Worm (Caenorhabditis elegans) whole organism, L3 larva: ENCODE measurements around the gene bgal-2.

Experiments
- R02D3.7 ChIP-seq: fragments of 150-350 bp; optimal IDR thresholded peaks from 2 replicates; lab custom pipeline; 2014; ENCODE audit warnings: missing biosample characterization, missing genetic modification characterization
- ZK546.5 ChIP-seq: sonication (generic microtip); optimal IDR thresholded peaks from 2 replicates; lab custom pipeline; 2017; ENCODE audit warnings: missing biosample characterization, missing genetic modification characterization
- aly-2 ChIP-seq: fragments of 150-350 bp; optimal IDR thresholded peaks from 2 replicates; lab custom pipeline; 2014; ENCODE audit warnings: missing biosample characterization, missing genetic modification characterization
- ama-1 ChIP-seq: fragments of 150-350 bp; optimal IDR thresholded peaks from 2 replicates; lab custom pipeline; 2018
- ceh-16 ChIP-seq: sonication (generic microtip); optimal IDR thresholded peaks from 2 replicates; lab custom pipeline; 2017; ENCODE audit warnings: missing biosample characterization, missing genetic modification characterization
- ceh-28 ChIP-seq: fragments of 150-350 bp; optimal IDR thresholded peaks from 2 replicates; lab custom pipeline; 2014; ENCODE audit warnings: missing biosample characterization, missing genetic modification reagents, missing genetic modification characterization
- ceh-82 ChIP-seq: fragments of 150-350 bp; optimal IDR thresholded peaks from 2 replicates; lab custom pipeline; 2014; ENCODE audit warnings: missing biosample characterization, missing genetic modification characterization
- ceh-9 ChIP-seq: sonication (generic microtip); optimal IDR thresholded peaks from 2 replicates; lab custom pipeline; 2018; ENCODE audit warnings: missing biosample characterization, missing genetic modification characterization
- daf-12 ChIP-seq: fragments of 150-350 bp; optimal IDR thresholded peaks from 2 replicates; lab custom pipeline; 2014; ENCODE audit warnings: missing biosample characterization, missing genetic modification reagents, missing genetic modification characterization
- egl-27 ChIP-seq: sonication (generic microtip); optimal IDR thresholded peaks from 4 replicates; lab custom pipeline; 2017; ENCODE audit warnings: missing biosample characterization, missing genetic modification reagents, missing genetic modification characterization
- egl-5 ChIP-seq: fragments of 150-350 bp; optimal IDR thresholded peaks from 2 replicates; lab custom pipeline; 2017; ENCODE audit warnings: missing biosample characterization, missing genetic modification reagents, missing genetic modification characterization, inconsistent platforms
- elt-1 ChIP-seq: fragments of 150-350 bp; optimal IDR thresholded peaks from 2 replicates; lab custom pipeline; 2014; ENCODE audit warnings: missing biosample characterization, missing genetic modification characterization
- elt-2 ChIP-seq: sonication (generic microtip); optimal IDR thresholded peaks from 2 replicates; lab custom pipeline; 2016; ENCODE audit warnings: missing genetic modification reagents, mild to moderate bottlenecking, missing genetic modification characterization, missing compliant biosample characterization
- elt-3 ChIP-seq, 3 experiments: fragments of 150-350 bp in 1 of 3; sonication (generic microtip) in 2 of 3; optimal IDR thresholded peaks; 2 replicates in 2 of 3; 4 replicates in 1 of 3; lab custom pipeline; 2014 to 2017; ENCODE audit warnings: missing biosample characterization in 3 of 3, missing genetic modification characterization in 3 of 3
- eor-1 ChIP-seq, 2 experiments: fragments of 150-350 bp; optimal IDR thresholded peaks; 2 replicates each; lab custom pipeline; 2014 to 2018; ENCODE audit warnings: missing biosample characterization in 2 of 2, missing genetic modification characterization in 2 of 2
- fkh-10 ChIP-seq: sonication (generic microtip); optimal IDR thresholded peaks from 2 replicates; lab custom pipeline; 2017; ENCODE audit warnings: missing biosample characterization, missing genetic modification reagents, missing genetic modification characterization
- fkh-2 ChIP-seq: fragments of 150-350 bp; optimal IDR thresholded peaks from 2 replicates; lab custom pipeline; 2014; ENCODE audit warnings: missing biosample characterization, missing genetic modification reagents, missing genetic modification characterization
- fos-1 ChIP-seq: fragments of 150-350 bp; optimal IDR thresholded peaks from 2 replicates; lab custom pipeline; 2014; ENCODE audit warnings: missing biosample characterization, missing genetic modification characterization
- hmg-11 ChIP-seq: sonication (generic microtip); optimal IDR thresholded peaks from 2 replicates; lab custom pipeline; 2016; ENCODE audit warnings: missing genetic modification characterization, missing compliant biosample characterization
- jun-1 ChIP-seq: fragments of 150-350 bp; optimal IDR thresholded peaks from 2 replicates; lab custom pipeline; 2014; ENCODE audit warnings: missing biosample characterization, missing genetic modification reagents, missing genetic modification characterization
- lin-15B ChIP-seq: fragments of 150-350 bp; optimal IDR thresholded peaks from 2 replicates; lab custom pipeline; 2014; ENCODE audit warnings: missing biosample characterization, missing genetic modification characterization
- lin-39 ChIP-seq: fragments of 150-350 bp; optimal IDR thresholded peaks from 2 replicates; lab custom pipeline; 2018; ENCODE audit warnings: missing biosample characterization, missing genetic modification reagents, missing genetic modification characterization
- lsy-12 ChIP-seq: sonication (generic microtip); optimal IDR thresholded peaks from 2 replicates; lab custom pipeline; 2016; ENCODE audit warnings: mild to moderate bottlenecking, missing genetic modification characterization, missing compliant biosample characterization
- mdl-1 ChIP-seq: fragments of 150-350 bp; optimal IDR thresholded peaks from 2 replicates; lab custom pipeline; 2014; ENCODE audit warnings: missing biosample characterization, missing genetic modification characterization
- mml-1 ChIP-seq: fragments of 150-350 bp; sonication (generic microtip); optimal IDR thresholded peaks from 3 replicates; lab custom pipeline; 2014; ENCODE audit warnings: missing biosample characterization, missing genetic modification characterization
- nfya-1 ChIP-seq: sonication (generic microtip); optimal IDR thresholded peaks from 2 replicates; lab custom pipeline; 2017; ENCODE audit warnings: missing genetic modification characterization, mild to moderate bottlenecking, missing compliant biosample characterization, antibody characterized with exemption, moderate library complexity; ENCODE audit not compliant: insufficient read depth
- nhr-11 ChIP-seq: fragments of 150-350 bp; optimal IDR thresholded peaks from 2 replicates; lab custom pipeline; 2014; ENCODE audit warnings: missing biosample characterization, missing genetic modification characterization
- nhr-12 ChIP-seq: fragments of 150-350 bp; optimal IDR thresholded peaks from 2 replicates; lab custom pipeline; 2014; ENCODE audit warnings: missing biosample characterization, missing genetic modification characterization
- nhr-23 ChIP-seq: fragments of 150-350 bp; optimal IDR thresholded peaks from 2 replicates; lab custom pipeline; 2014; ENCODE audit warnings: missing biosample characterization, missing genetic modification reagents, missing genetic modification characterization
- nhr-237 ChIP-seq: fragments of 150-350 bp; optimal IDR thresholded peaks from 2 replicates; lab custom pipeline; 2014; ENCODE audit warnings: missing biosample characterization, missing genetic modification characterization
- nhr-25 ChIP-seq: sonication (generic microtip); optimal IDR thresholded peaks from 2 replicates; lab custom pipeline; 2017; ENCODE audit warnings: missing biosample characterization, missing genetic modification characterization
- nhr-28 ChIP-seq: fragments of 150-350 bp; optimal IDR thresholded peaks from 2 replicates; lab custom pipeline; 2014; ENCODE audit warnings: missing biosample characterization, missing genetic modification characterization
- nhr-43 ChIP-seq: sonication (generic microtip); optimal IDR thresholded peaks from 2 replicates; lab custom pipeline; 2016; ENCODE audit warnings: mild to moderate bottlenecking, missing genetic modification characterization, missing compliant biosample characterization; ENCODE audit not compliant: poor library complexity, severe bottlenecking
- nhr-67 ChIP-seq: fragments of 150-350 bp; optimal IDR thresholded peaks from 2 replicates; lab custom pipeline; 2014; ENCODE audit warnings: missing biosample characterization, missing genetic modification characterization
- nhr-76 ChIP-seq: fragments of 150-350 bp; sonication (generic microtip); optimal IDR thresholded peaks from 5 replicates; lab custom pipeline; 2014; ENCODE audit warnings: missing biosample characterization, missing genetic modification characterization
- nhr-77 ChIP-seq: fragments of 150-350 bp; optimal IDR thresholded peaks from 2 replicates; lab custom pipeline; 2014; ENCODE audit warnings: missing biosample characterization, missing genetic modification characterization
- pha-4 ChIP-seq: fragments of 150-350 bp; optimal IDR thresholded peaks from 2 replicates; lab custom pipeline; 2014; ENCODE audit warnings: missing biosample characterization, missing genetic modification reagents, missing genetic modification characterization
- pqm-1 ChIP-seq: fragments of 150-350 bp; optimal IDR thresholded peaks from 2 replicates; lab custom pipeline; 2017; ENCODE audit warnings: missing biosample characterization, missing genetic modification characterization, inconsistent platforms
- sea-2 ChIP-seq: fragments of 150-350 bp; sonication (generic microtip); optimal IDR thresholded peaks from 4 replicates; lab custom pipeline; 2014; ENCODE audit warnings: missing biosample characterization, missing genetic modification reagents, missing genetic modification characterization
- skn-1 ChIP-seq: fragments of 150-350 bp; optimal IDR thresholded peaks from 2 replicates; lab custom pipeline; 2014; ENCODE audit warnings: missing biosample characterization, missing genetic modification characterization
- snpc-4 ChIP-seq: fragments of 150-350 bp; optimal IDR thresholded peaks from 2 replicates; lab custom pipeline; 2014; ENCODE audit warnings: missing biosample characterization, missing genetic modification characterization
- tbx-2 ChIP-seq: sonication (generic microtip); optimal IDR thresholded peaks from 2 replicates; lab custom pipeline; 2016; ENCODE audit warnings: mild to moderate bottlenecking, missing genetic modification characterization, missing compliant biosample characterization
- unc-39 ChIP-seq: sonication (generic microtip); optimal IDR thresholded peaks from 4 replicates; lab custom pipeline; 2017; ENCODE audit warnings: missing biosample characterization, missing genetic modification characterization
- unc-62 ChIP-seq: fragments of 150-350 bp; sonication (generic microtip); optimal IDR thresholded peaks from 4 replicates; lab custom pipeline; 2014; ENCODE audit warnings: missing biosample characterization, missing genetic modification reagents, missing genetic modification characterization
- zag-1 ChIP-seq: fragments of 150-350 bp; optimal IDR thresholded peaks from 2 replicates; lab custom pipeline; 2014; ENCODE audit warnings: missing biosample characterization, missing genetic modification characterization
- ztf-11 ChIP-seq: fragments of 150-350 bp; optimal IDR thresholded peaks from 2 replicates; lab custom pipeline; 2014; ENCODE audit warnings: missing biosample characterization, missing genetic modification characterization
- ztf-4 ChIP-seq: fragments of 150-350 bp; optimal IDR thresholded peaks from 2 replicates; lab custom pipeline; 2014; ENCODE audit warnings: missing biosample characterization, missing genetic modification characterization

bgal-2 gene

DNA sequence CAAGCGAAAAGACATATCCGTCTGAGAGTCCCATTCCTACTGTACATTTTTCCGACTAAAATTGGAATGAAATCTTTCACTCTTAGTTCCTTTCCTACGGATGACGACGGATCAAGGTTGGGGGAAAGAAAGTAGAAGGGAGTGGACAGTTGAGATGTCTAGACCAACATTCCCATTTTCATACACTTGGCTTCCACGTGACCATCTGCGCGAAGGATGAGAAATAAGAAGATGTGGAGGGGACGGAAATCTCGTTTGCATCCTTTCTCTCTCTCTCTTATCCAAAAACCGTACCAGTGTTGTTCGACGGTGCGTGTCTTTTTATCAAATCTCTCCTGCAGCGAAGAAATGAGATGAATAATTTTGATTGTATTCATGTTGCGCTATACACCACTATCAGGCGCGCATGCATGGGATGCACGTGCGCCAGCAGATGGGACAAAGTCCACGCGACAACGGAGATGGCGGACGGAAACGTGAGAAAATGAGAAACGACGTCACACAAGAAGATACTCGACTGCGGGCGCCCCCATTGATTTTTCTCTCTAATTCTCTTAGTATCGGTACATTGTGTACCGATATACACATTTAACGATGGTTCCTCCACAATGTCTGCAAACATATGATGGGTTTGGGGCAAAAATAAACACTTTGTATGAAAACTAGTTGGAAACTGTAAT lies 46.7 kb upstream of the bgal-2 start:
- TF ChIP-seq jun-1 (tag; lab: Kevin White, UChicago) (peak; percentile 84), nhr-25 (tag; lab: Kevin White, UChicago) (peak; percentile 94), nhr-237 (tag; lab: Kevin White, UChicago) (no peak), fkh-10 (peak; percentile 55), unc-62 (GFP tag; lab: Kevin White, UChicago) (peak; percentile 77), ztf-11 (tag; lab: Kevin White, UChicago) (no peak), ZK546.5 (tag; lab: Kevin White, UChicago) (no peak), ceh-82 (tag; lab: Kevin White, UChicago) (peak; percentile 38), elt-1 (peak; percentile 87), mml-1 (tag; lab: Kevin White, UChicago) (peak; percentile 94), lin-39 (peak; percentile 44), unc-39 (no peak), hmg-11 (peak; percentile 61), lin-15B (tag; lab: Kevin White, UChicago) (no peak), ceh-16 (no peak), ceh-9 (tag; lab: Kevin White, UChicago) (no peak), pqm-1 (tag; lab: Kevin White, UChicago) (peak; percentile 78), mdl-1 (tag; lab: Kevin White, UChicago) (peak; percentile 100), skn-1 (tag; lab: Kevin White, UChicago) (no peak), daf-12 (no peak), nhr-43 (peak; percentile 98), eor-1 (tag; optimal IDR thresholded peaks at IDR 0.05; lab: Kevin White, UChicago) (no peak), R02D3.7 (peak; percentile 68), elt-3 (tag; optimal IDR thresholded peaks at IDR 0.05; lab: Kevin White, UChicago) (peak; percentile 61 to 89 (median 78)), elt-2 (tag; lab: Kevin White, UChicago) (peak; percentile 92), egl-5 (tag; lab: Kevin White, UChicago) (peak; percentile 85), pha-4 (tag; lab: Kevin White, UChicago) (peak; percentile 97), ceh-28 (peak; percentile 77), nhr-12 (no peak), nhr-67 (tag; lab: Kevin White, UChicago) (no peak), egl-27 (tag; lab: Kevin White, UChicago) (no peak), nhr-77 (tag; lab: Kevin White, UChicago) (no peak), aly-2 (no peak), ama-1 (lab: Kevin White, UChicago) (no peak), nfya-1 (peak; percentile 81), nhr-11 (tag; lab: Kevin White, UChicago) (peak; percentile 55), fos-1 (tag; lab: Kevin White, UChicago) (peak; percentile 84), tbx-2 (peak; percentile 89), snpc-4 (tag; lab: Kevin White, UChicago) (peak; percentile 63), sea-2 (peak; percentile 66), nhr-76 (peak; percentile 2), lsy-12 (tag; lab: Kevin White, UChicago) (peak; percentile 53), fkh-2 (tag; lab: Kevin White, UChicago) (no peak), ztf-4 (tag; lab: Kevin White, UChicago) (peak; percentile 58), zag-1 (no peak), nhr-23 (tag; lab: Kevin White, UChicago) (peak; percentile 98), nhr-28 (tag; lab: Kevin White, UChicago) (no peak)
- TF ChIP-seq, all 47 proteins: peak for 28
